Fruit fly (Drosophila melanogaster) Kc167 (cell line): Measurements from ENCODE around the gene CG13114.

Experiments used
- Myc ChIP-seq: fragments of >200 bp; optimal IDR thresholded peaks from 2 replicates; lab custom pipeline; 2017; ENCODE audit warnings: missing external identifiers
- Sin3A ChIP-seq: fragments of >200 bp; optimal IDR thresholded peaks from 2 replicates; lab custom pipeline; 2018; ENCODE audit warnings: missing external identifiers
- h ChIP-seq: fragments of >200 bp; optimal IDR thresholded peaks from 3 replicates; lab custom pipeline; 2018; ENCODE audit warnings: missing external identifiers
- insv ChIP-seq: fragments of >200 bp; optimal IDR thresholded peaks from 3 replicates; lab custom pipeline; 2018; ENCODE audit warnings: missing external identifiers
- psq ChIP-seq: fragments of >200 bp; optimal IDR thresholded peaks from 2 replicates; lab custom pipeline; 2017; ENCODE audit warnings: missing external identifiers
- ttk ChIP-seq: sonication (Bioruptor generic); optimal IDR thresholded peaks from 2 replicates; lab custom pipeline; 2017; ENCODE audit warnings: missing external identifiers

DNA sequence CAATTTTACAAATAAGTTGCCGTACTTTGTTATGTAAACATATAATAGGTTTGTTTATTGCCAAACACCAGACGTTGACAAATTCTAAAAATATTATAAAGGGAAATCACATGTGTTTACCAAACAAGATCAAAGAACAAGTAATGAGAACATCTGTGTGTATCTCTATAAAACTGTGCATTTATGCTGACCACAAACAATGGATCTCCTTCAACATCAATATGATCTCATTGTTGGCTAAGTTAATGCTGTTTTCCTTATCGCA lies 46.7 kb upstream of the CG13114 start:
- TF ChIP-seq ttk (no peak), Sin3A (no peak), psq (lab: Kevin White, UChicago) (no peak), Myc (lab: Kevin White, UChicago) (no peak), h (lab: Kevin White, UChicago) (no peak), insv (no peak)
